Fruit fly (Drosophila melanogaster) whole organism, prepupa: ENCODE measurements around the gene bgm.

Experiments
- CG10631 ChIP-seq: fragments of 200-800 bp; sonication (Bioruptor generic); optimal IDR thresholded peaks from 2 replicates; lab custom pipeline; 2016; ENCODE audit warnings: missing biosample characterization, missing genetic modification characterization
- CG10669 ChIP-seq: fragments of 200-800 bp; sonication (Bioruptor generic); optimal IDR thresholded peaks from 3 replicates; lab custom pipeline; 2018; ENCODE audit warnings: missing biosample characterization, mild to moderate bottlenecking, missing genetic modification characterization, moderate library complexity
- CG11294 ChIP-seq: fragments of 200-800 bp; sonication (Bioruptor generic); IDR thresholded peaks from 2 replicates; pipeline ENCODE4 v1.3.6; 2022; ENCODE audit warnings: missing biosample characterization, missing genetic modification characterization
- CG11762 ChIP-seq: fragments of 200-800 bp; sonication (Bioruptor generic); optimal IDR thresholded peaks from 3 replicates; lab custom pipeline; 2016; ENCODE audit warnings: missing biosample characterization, missing genetic modification characterization; ENCODE audit not compliant: insufficient read depth
- CG11902 ChIP-seq: fragments of 200-800 bp; sonication (Bioruptor generic); optimal IDR thresholded peaks from 3 replicates; lab custom pipeline; 2016; ENCODE audit warnings: missing biosample characterization, missing genetic modification characterization
- CG15336 ChIP-seq: fragments of 200-800 bp; sonication (Bioruptor generic); IDR thresholded peaks from 2 replicates; pipeline ENCODE4 v1.3.6; 2022; ENCODE audit warnings: missing biosample characterization, missing genetic modification characterization
- CG1621 ChIP-seq: fragments of 200-800 bp; sonication (Bioruptor generic); optimal IDR thresholded peaks from 3 replicates; lab custom pipeline; 2018; ENCODE audit warnings: missing biosample characterization, mild to moderate bottlenecking, missing genetic modification characterization
- CG16779 ChIP-seq: fragments of 200-800 bp; sonication (Bioruptor generic); optimal IDR thresholded peaks from 3 replicates; lab custom pipeline; 2017; ENCODE audit warnings: missing biosample characterization, mild to moderate bottlenecking, missing genetic modification characterization
- CG3032 ChIP-seq: fragments of 200-800 bp; optimal IDR thresholded peaks from 2 replicates; lab custom pipeline; 2019; ENCODE audit warnings: missing biosample characterization, mild to moderate bottlenecking, missing genetic modification characterization, moderate library complexity
- CG32006 ChIP-seq: fragments of 200-800 bp; sonication (Bioruptor generic); optimal IDR thresholded peaks from 3 replicates; lab custom pipeline; 2017; ENCODE audit warnings: missing biosample characterization, mild to moderate bottlenecking, missing genetic modification characterization
- CG4318 ChIP-seq: fragments of 200-800 bp; sonication (Bioruptor generic); optimal IDR thresholded peaks from 3 replicates; lab custom pipeline; 2017; ENCODE audit warnings: missing biosample characterization, mild to moderate bottlenecking, missing genetic modification characterization
- CG6276 ChIP-seq: fragments of 200-800 bp; sonication (Bioruptor generic); optimal IDR thresholded peaks from 2 replicates; lab custom pipeline; 2017; ENCODE audit warnings: missing biosample characterization, mild to moderate bottlenecking, missing genetic modification characterization
- CG6854 ChIP-seq: fragments of 200-800 bp; sonication (Bioruptor generic); optimal IDR thresholded peaks from 2 replicates; lab custom pipeline; 2017; ENCODE audit warnings: missing biosample characterization, mild to moderate bottlenecking, missing genetic modification characterization
- CG8319 ChIP-seq: fragments of 200-800 bp; sonication (Bioruptor generic); optimal IDR thresholded peaks from 3 replicates; lab custom pipeline; 2016; ENCODE audit warnings: missing biosample characterization, missing genetic modification characterization
- CG8632 ChIP-seq: fragments of 200-800 bp; sonication (Bioruptor generic); optimal IDR thresholded peaks from 3 replicates; lab custom pipeline; 2016; ENCODE audit warnings: missing biosample characterization, missing genetic modification characterization
- CG9139 ChIP-seq: fragments of 200-800 bp; sonication (Bioruptor generic); optimal IDR thresholded peaks from 3 replicates; lab custom pipeline; 2017; ENCODE audit warnings: missing biosample characterization, mild to moderate bottlenecking, missing genetic modification characterization
- Eip75B ChIP-seq: fragments of 200-800 bp; sonication (Bioruptor generic); optimal IDR thresholded peaks from 3 replicates; lab custom pipeline; 2016; ENCODE audit warnings: missing biosample characterization, missing genetic modification characterization
- Eip78C ChIP-seq: fragments of 200-800 bp; sonication (Bioruptor generic); peaks from one replicate; lab custom pipeline; 2016; ENCODE audit warnings: missing biosample characterization, missing genetic modification characterization
- Eip93F ChIP-seq: fragments of 200-800 bp; sonication (Bioruptor generic); optimal IDR thresholded peaks from 2 replicates; lab custom pipeline; 2016; ENCODE audit warnings: missing biosample characterization, mild to moderate bottlenecking, missing genetic modification characterization
- Hr39 ChIP-seq: fragments of 200-800 bp; sonication (Bioruptor generic); optimal IDR thresholded peaks from 2 replicates; lab custom pipeline; 2016; ENCODE audit warnings: missing biosample characterization, missing genetic modification characterization
- Lpt ChIP-seq: fragments of 200-800 bp; sonication (Bioruptor generic); optimal IDR thresholded peaks from 3 replicates; lab custom pipeline; 2016; ENCODE audit warnings: missing biosample characterization, missing genetic modification characterization
- Met ChIP-seq: fragments of 200-800 bp; sonication (Bioruptor generic); optimal IDR thresholded peaks from 3 replicates; lab custom pipeline; 2016; ENCODE audit warnings: missing biosample characterization, missing genetic modification characterization
- OdsH ChIP-seq: fragments of 200-800 bp; sonication (Bioruptor generic); optimal IDR thresholded peaks from 3 replicates; lab custom pipeline; 2016; ENCODE audit warnings: missing biosample characterization, missing genetic modification characterization
- Sox102F ChIP-seq: fragments of 200-800 bp; sonication (Bioruptor generic); optimal IDR thresholded peaks from 2 replicates; lab custom pipeline; 2016; ENCODE audit warnings: missing biosample characterization, mild to moderate bottlenecking, missing genetic modification characterization
- Sox14 ChIP-seq: fragments of 200-800 bp; sonication (Bioruptor generic); optimal IDR thresholded peaks from 3 replicates; lab custom pipeline; 2016; ENCODE audit warnings: missing biosample characterization, missing genetic modification characterization
- Sox15 ChIP-seq: fragments of 200-800 bp; sonication (Bioruptor generic); optimal IDR thresholded peaks from 3 replicates; lab custom pipeline; 2016; ENCODE audit warnings: missing biosample characterization, missing genetic modification characterization
- achi ChIP-seq: fragments of 200-800 bp; sonication (Bioruptor generic); optimal IDR thresholded peaks from 3 replicates; lab custom pipeline; 2016; ENCODE audit warnings: missing biosample characterization, missing genetic modification characterization
- acj6 ChIP-seq: fragments of 200-800 bp; sonication (Bioruptor generic); optimal IDR thresholded peaks from 3 replicates; lab custom pipeline; 2016; ENCODE audit warnings: missing biosample characterization, missing genetic modification characterization
- cyc ChIP-seq: fragments of 200-800 bp; sonication (Bioruptor generic); optimal IDR thresholded peaks from 3 replicates; lab custom pipeline; 2016; ENCODE audit warnings: missing biosample characterization, missing genetic modification characterization
- dsx ChIP-seq: fragments of 200-800 bp; optimal IDR thresholded peaks from 3 replicates; lab custom pipeline; 2019; ENCODE audit warnings: missing biosample characterization, mild to moderate bottlenecking, missing genetic modification characterization, moderate library complexity; ENCODE audit not compliant: poor library complexity, severe bottlenecking
- eg ChIP-seq: fragments of 200-800 bp; sonication (Bioruptor generic); IDR thresholded peaks from 3 replicates; pipeline ENCODE4 v1.3.6; 2022; ENCODE audit warnings: missing biosample characterization, missing genetic modification characterization
- esn ChIP-seq: fragments of 200-800 bp; sonication (Bioruptor generic); optimal IDR thresholded peaks from 2 replicates; lab custom pipeline; 2016; ENCODE audit warnings: missing biosample characterization, mild to moderate bottlenecking, missing genetic modification characterization, moderate library complexity
- fd59A ChIP-seq: fragments of 200-800 bp; sonication (Bioruptor generic); optimal IDR thresholded peaks from 2 replicates; lab custom pipeline; 2017; ENCODE audit warnings: missing biosample characterization, mild to moderate bottlenecking, missing genetic modification characterization, missing genetic modification reagents
- lz ChIP-seq: fragments of 200-800 bp; sonication (Bioruptor generic); optimal IDR thresholded peaks from 3 replicates; lab custom pipeline; 2016; ENCODE audit warnings: missing biosample characterization, missing genetic modification characterization
- pdm3 ChIP-seq: fragments of 200-800 bp; sonication (Bioruptor generic); optimal IDR thresholded peaks from 3 replicates; lab custom pipeline; 2016; ENCODE audit warnings: missing biosample characterization, missing genetic modification characterization
- salr ChIP-seq, 2 experiments: fragments of 200-800 bp; sonication (Bioruptor generic); optimal IDR thresholded peaks; 3 replicates each; lab custom pipeline; 2016 to 2018; ENCODE audit warnings: missing biosample characterization in 2 of 2, missing genetic modification characterization in 2 of 2, mild to moderate bottlenecking in 1 of 2
- ss ChIP-seq, 2 experiments: fragments of 200-800 bp; sonication (Bioruptor generic); optimal IDR thresholded peaks; 2 replicates in 1 of 2; 3 replicates in 1 of 2; lab custom pipeline; 2017 to 2018; ENCODE audit warnings: mild to moderate bottlenecking in 2 of 2, missing biosample characterization in 2 of 2, missing genetic modification characterization in 2 of 2, moderate library complexity in 1 of 2
- svp ChIP-seq: fragments of 200-800 bp; sonication (Bioruptor generic); peaks from one replicate; lab custom pipeline; 2016; ENCODE audit warnings: missing biosample characterization, missing genetic modification characterization
- topi ChIP-seq: fragments of 200-800 bp; sonication (Bioruptor generic); optimal IDR thresholded peaks from 3 replicates; lab custom pipeline; 2016; ENCODE audit warnings: missing biosample characterization, missing genetic modification characterization
- vri ChIP-seq: fragments of 200-800 bp; sonication (Bioruptor generic); optimal IDR thresholded peaks from 3 replicates; lab custom pipeline; 2016; ENCODE audit warnings: missing biosample characterization, mild to moderate bottlenecking, missing genetic modification characterization

bgm gene

dm6 chr2L:14012304-14013054 is at the start of gene bgm:
TSS of gene bgm (plus strand) at chr2L:14013004.
- TF ChIP-seq Eip75B (GFP tag; lab: Kevin White, UChicago) (no peak), Sox102F (GFP tag; lab: Kevin White, UChicago) (no peak), CG11294 (GFP tag; lab: Robert Waterston, UW) (no peak), CG6854 (GFP tag; lab: Kevin White, UChicago) (no peak), CG15336 (no peak), lz (GFP tag; lab: Kevin White, UChicago) (no peak), esn (GFP tag; lab: Kevin White, UChicago) (no peak), acj6 (GFP tag; lab: Kevin White, UChicago) (no peak), vri (GFP tag; lab: Kevin White, UChicago) (peak; percentile 7), CG8319 (GFP tag; lab: Kevin White, UChicago) (no peak), svp (GFP tag; lab: Kevin White, UChicago) (peak; percentile 20)
- TF ChIP-seq, all 60 proteins: peak for 2

dm6 chr2L:13963467-13964122 is 49.2 kb upstream of the bgm start, which contains the start of gene NimB1:
TSS of gene NimB1 (plus strand) at chr2L:13963507.
- no peak for TF ChIP-seq Sox14
- TF ChIP-seq Eip78C (GFP tag; lab: Kevin White, UChicago), result peak; percentile 59
- no peak for TF ChIP-seq Met (GFP tag; lab: Kevin White, UChicago)
- TF ChIP-seq svp (GFP tag; lab: Kevin White, UChicago), result peak; percentile 71
- no peak for TF ChIP-seq CG1621 (tag; lab: Kevin White, UChicago)

- TF ChIP-seq CG10631, result no peak
- TF ChIP-seq Eip78C (GFP tag; lab: Kevin White, UChicago), result peak; percentile 16
- peak; percentile 94 for TF ChIP-seq svp (GFP tag; lab: Kevin White, UChicago)
- TF ChIP-seq, all 60 proteins: peak for 2
Observed at dm6 chr2L:13966732-13967316, 46.0 kb upstream of the bgm start, which contains the start of gene NimB2. TSS of gene NimB2 (minus strand) at chr2L:13967018.

dm6 chr2L:13967846-13968350 is 44.9 kb upstream of the bgm start, which contains the start of gene NimB3:
TSS of gene NimB3 (minus strand) at chr2L:13967985.
- TF ChIP-seq lz (GFP tag; lab: Kevin White, UChicago) (no peak), CG3032 (tag; lab: Kevin White, UChicago) (no peak), ss (GFP tag; optimal IDR thresholded peaks at IDR 0.05; lab: Kevin White, UChicago) (no peak), cyc (GFP tag; lab: Kevin White, UChicago) (no peak), esn (GFP tag; lab: Kevin White, UChicago) (no peak), eg (no peak), Hr39 (peak; percentile 3), CG32006 (peak; percentile 13), CG8632 (GFP tag; lab: Kevin White, UChicago) (no peak), OdsH (GFP tag; lab: Kevin White, UChicago) (no peak), acj6 (GFP tag; lab: Kevin White, UChicago) (no peak), fd59A (GFP tag; lab: Kevin White, UChicago) (no peak), achi (GFP tag; lab: Kevin White, UChicago) (no peak), CG1621 (tag; lab: Kevin White, UChicago) (no peak), CG16779 (tag; lab: Kevin White, UChicago) (no peak), Sox102F (GFP tag; lab: Kevin White, UChicago) (peak; percentile 5), CG6276 (GFP tag; lab: Kevin White, UChicago) (no peak), CG6854 (GFP tag; lab: Kevin White, UChicago) (no peak), CG10669 (GFP tag; lab: Kevin White, UChicago) (no peak), Lpt (GFP tag; lab: Kevin White, UChicago) (no peak), Eip93F (no peak), Sox15 (GFP tag; lab: Kevin White, UChicago) (no peak), topi (GFP tag; lab: Kevin White, UChicago) (peak; percentile 24), CG9139 (GFP tag; lab: Kevin White, UChicago) (no peak), CG11902 (GFP tag; lab: Kevin White, UChicago) (no peak), dsx (GFP tag; lab: Kevin White, UChicago) (no peak), CG8319 (GFP tag; lab: Kevin White, UChicago) (no peak), Sox14 (no peak), pdm3 (GFP tag; lab: Kevin White, UChicago) (no peak), CG11762 (GFP tag; lab: Kevin White, UChicago) (no peak), CG4318 (GFP tag; lab: Kevin White, UChicago) (no peak), salr (GFP tag; optimal IDR thresholded peaks at IDR 0.05; lab: Kevin White, UChicago) (no peak), CG10631 (no peak)
